Worm (Caenorhabditis elegans) whole organism, mixed stage, embryonic: ENCODE data around the gene F07F6.7.

Source experiments
- M03D4.4 ChIP-seq: sonication (generic microtip); optimal IDR thresholded peaks from 2 replicates; lab custom pipeline; 2017; ENCODE audit warnings: mild to moderate bottlenecking, missing genetic modification characterization, missing compliant biosample characterization
- bed-3 ChIP-seq: fragments of 200-800 bp; sonication (Bioruptor generic); optimal IDR thresholded peaks from 3 replicates; lab custom pipeline; 2018; ENCODE audit warnings: mild to moderate bottlenecking, missing genetic modification characterization, moderate library complexity, missing compliant biosample characterization
- blmp-1 ChIP-seq: fragments of 150-350 bp; optimal IDR thresholded peaks from 2 replicates; lab custom pipeline; 2014; ENCODE audit warnings: missing biosample characterization, missing genetic modification characterization
- ceh-43 ChIP-seq: fragments of 200-800 bp; sonication (Bioruptor generic); optimal IDR thresholded peaks from 2 replicates; lab custom pipeline; 2018; ENCODE audit warnings: mild to moderate bottlenecking, missing genetic modification characterization, moderate library complexity, missing compliant biosample characterization
- ceh-83 ChIP-seq: fragments of 200-800 bp; sonication (Bioruptor generic); optimal IDR thresholded peaks from 2 replicates; lab custom pipeline; 2018; ENCODE audit warnings: mild to moderate bottlenecking, missing genetic modification characterization, missing compliant biosample characterization
- cnd-1 ChIP-seq: fragments of 200-800 bp; sonication (Bioruptor generic); optimal IDR thresholded peaks from 2 replicates; lab custom pipeline; 2018; ENCODE audit warnings: mild to moderate bottlenecking, missing genetic modification characterization, missing compliant biosample characterization
- drap-1 ChIP-seq: fragments of 200-800 bp; sonication (Bioruptor generic); optimal IDR thresholded peaks from 3 replicates; lab custom pipeline; 2018; ENCODE audit warnings: mild to moderate bottlenecking, missing genetic modification characterization, missing compliant biosample characterization
- elt-3 ChIP-seq: fragments of 150-350 bp; optimal IDR thresholded peaks from 2 replicates; lab custom pipeline; 2014; ENCODE audit warnings: missing biosample characterization, missing genetic modification characterization
- flh-1 ChIP-seq: fragments of 200-800 bp; sonication (Bioruptor generic); optimal IDR thresholded peaks from 2 replicates; lab custom pipeline; 2018; ENCODE audit warnings: mild to moderate bottlenecking, missing genetic modification characterization, moderate library complexity, missing compliant biosample characterization
- ham-2 ChIP-seq: fragments of 200-800 bp; sonication (Bioruptor generic); optimal IDR thresholded peaks from 2 replicates; lab custom pipeline; 2018; ENCODE audit warnings: mild to moderate bottlenecking, missing genetic modification characterization, missing compliant biosample characterization
- hlh-1 ChIP-seq: fragments of 150-350 bp; optimal IDR thresholded peaks from 2 replicates; lab custom pipeline; 2014; ENCODE audit warnings: missing biosample characterization, missing genetic modification reagents, missing genetic modification characterization
- lin-13 ChIP-seq: fragments of 150-350 bp; optimal IDR thresholded peaks from 2 replicates; lab custom pipeline; 2014; ENCODE audit warnings: missing biosample characterization, missing genetic modification characterization
- lin-32 ChIP-seq: fragments of 200-800 bp; sonication (Bioruptor generic); optimal IDR thresholded peaks from 2 replicates; lab custom pipeline; 2018; ENCODE audit warnings: mild to moderate bottlenecking, missing genetic modification characterization, missing compliant biosample characterization
- mab-5 ChIP-seq: fragments of 150-350 bp; optimal IDR thresholded peaks from 2 replicates; lab custom pipeline; 2014; ENCODE audit warnings: missing biosample characterization, missing genetic modification characterization
- mls-2 ChIP-seq: sonication (generic microtip); optimal IDR thresholded peaks from 2 replicates; lab custom pipeline; 2016; ENCODE audit warnings: mild to moderate bottlenecking, missing genetic modification characterization, moderate library complexity, missing compliant biosample characterization
- nhr-12 ChIP-seq: fragments of 150-350 bp; optimal IDR thresholded peaks from 2 replicates; lab custom pipeline; 2014; ENCODE audit warnings: missing biosample characterization, missing genetic modification characterization
- nhr-2 ChIP-seq: fragments of 150-350 bp; optimal IDR thresholded peaks from 2 replicates; lab custom pipeline; 2014; ENCODE audit warnings: missing biosample characterization, missing genetic modification characterization
- nhr-237 ChIP-seq: fragments of 150-350 bp; optimal IDR thresholded peaks from 2 replicates; lab custom pipeline; 2014; ENCODE audit warnings: missing biosample characterization, missing genetic modification characterization
- nhr-28 ChIP-seq: fragments of 150-350 bp; optimal IDR thresholded peaks from 2 replicates; lab custom pipeline; 2014; ENCODE audit warnings: missing biosample characterization, missing genetic modification characterization
- nhr-76 ChIP-seq: sonication (generic microtip); optimal IDR thresholded peaks from 2 replicates; lab custom pipeline; 2017; ENCODE audit warnings: missing biosample characterization, missing genetic modification characterization
- pha-4 ChIP-seq: fragments of 150-350 bp; optimal IDR thresholded peaks from 2 replicates; lab custom pipeline; 2018; ENCODE audit warnings: missing biosample characterization, missing genetic modification reagents, missing genetic modification characterization
- sem-2 ChIP-seq: fragments of 200-800 bp; sonication (Bioruptor generic); optimal IDR thresholded peaks from 2 replicates; lab custom pipeline; 2018; ENCODE audit warnings: mild to moderate bottlenecking, missing genetic modification characterization, missing compliant biosample characterization
- snpc-4 ChIP-seq: fragments of 150-350 bp; optimal IDR thresholded peaks from 2 replicates; lab custom pipeline; 2014; ENCODE audit warnings: missing biosample characterization, missing genetic modification characterization
- tbx-8 ChIP-seq: fragments of 200-800 bp; sonication (Bioruptor generic); optimal IDR thresholded peaks from 2 replicates; lab custom pipeline; 2018; ENCODE audit warnings: mild to moderate bottlenecking, missing genetic modification characterization, moderate library complexity, missing compliant biosample characterization
- unc-39 ChIP-seq: fragments of 150-350 bp; optimal IDR thresholded peaks from 2 replicates; lab custom pipeline; 2014; ENCODE audit warnings: missing biosample characterization, missing genetic modification characterization
- unc-62 ChIP-seq: fragments of 150-350 bp; optimal IDR thresholded peaks from 2 replicates; lab custom pipeline; 2014; ENCODE audit warnings: missing biosample characterization, missing genetic modification reagents, missing genetic modification characterization
- zip-8 ChIP-seq: fragments of 150-350 bp; optimal IDR thresholded peaks from 2 replicates; lab custom pipeline; 2014; ENCODE audit warnings: missing biosample characterization, missing genetic modification characterization
- ztf-11 ChIP-seq: fragments of 150-350 bp; optimal IDR thresholded peaks from 2 replicates; lab custom pipeline; 2014; ENCODE audit warnings: missing biosample characterization, missing genetic modification characterization

The F07F6.7 gene

ce11 chrII:5458683-5459410 is 35.2 kb upstream of the F07F6.7 start:
- TF ChIP-seq lin-13 (tag; lab: Kevin White, UChicago) (no peak), blmp-1 (tag; lab: Kevin White, UChicago) (peak; percentile 61)

- TF ChIP-seq ceh-43 (GFP tag; lab: Kevin White, UChicago): no peak
- TF ChIP-seq bed-3 (GFP tag; lab: Kevin White, UChicago): no peak
- no peak for TF ChIP-seq ztf-11
Measured at ce11 chrII:5455650-5456355, 32.1 kb upstream of the F07F6.7 start, which contains the start of gene daz-1. TSS of gene daz-1 (plus strand) at chrII:5456305.

- TF ChIP-seq ceh-43 (GFP tag; lab: Kevin White, UChicago) (no peak), blmp-1 (tag; lab: Kevin White, UChicago) (no peak), drap-1 (no peak), mls-2 (no peak), flh-1 (no peak), mab-5 (tag; lab: Kevin White, UChicago) (no peak), nhr-76 (tag; lab: Kevin White, UChicago) (no peak), bed-3 (GFP tag; lab: Kevin White, UChicago) (no peak), ham-2 (GFP tag; lab: Kevin White, UChicago) (no peak), ceh-83 (GFP tag; lab: Kevin White, UChicago) (no peak), nhr-12 (tag; lab: Kevin White, UChicago) (no peak), nhr-28 (tag; lab: Kevin White, UChicago) (no peak), cnd-1 (tag; lab: Kevin White, UChicago) (no peak), M03D4.4 (tag; lab: Kevin White, UChicago) (no peak), sem-2 (no peak), pha-4 (no peak), zip-8 (tag; lab: Kevin White, UChicago) (no peak)
Measured at ce11 chrII:5453547-5453946, 29.9 kb upstream of the F07F6.7 start, which contains the start of gene dhs-5. TSS of gene dhs-5 (plus strand) at chrII:5453847.

- TF ChIP-seq tbx-8 (GFP tag; lab: Kevin White, UChicago): no peak
- no peak for TF ChIP-seq cnd-1 (tag; lab: Kevin White, UChicago)
- TF ChIP-seq nhr-28 (tag; lab: Kevin White, UChicago): no peak
- no peak for TF ChIP-seq nhr-76 (tag; lab: Kevin White, UChicago)
- TF ChIP-seq pha-4: no peak
- TF ChIP-seq lin-13 (tag; lab: Kevin White, UChicago): no peak
- no peak for TF ChIP-seq nhr-2
- TF ChIP-seq M03D4.4 (tag; lab: Kevin White, UChicago): no peak
- no peak for TF ChIP-seq lin-32
- no peak for TF ChIP-seq drap-1
- TF ChIP-seq unc-39 (tag; lab: Kevin White, UChicago): no peak
- TF ChIP-seq zip-8 (tag; lab: Kevin White, UChicago): no peak
- TF ChIP-seq elt-3 (tag; lab: Kevin White, UChicago): no peak
- TF ChIP-seq ceh-43 (GFP tag; lab: Kevin White, UChicago): no peak
- TF ChIP-seq nhr-237: no peak
- no peak for TF ChIP-seq unc-62
- no peak for TF ChIP-seq mls-2
- TF ChIP-seq snpc-4: no peak
- TF ChIP-seq, all 35 proteins: peak for 0
Measured at ce11 chrII:5451278-5451677, 27.6 kb upstream of the F07F6.7 start.

ce11 chrII:5449620-5450019 is 26.0 kb upstream of the F07F6.7 start:
- TF ChIP-seq nhr-76 (tag; lab: Kevin White, UChicago) (no peak), snpc-4 (no peak)
- TF ChIP-seq, all 35 proteins: peak for 0

ce11 chrII:5449219-5449618 is 25.6 kb upstream of the F07F6.7 start:
- TF ChIP-seq hlh-1 (tag; lab: Kevin White, UChicago) (peak; percentile 87), unc-62 (peak; percentile 8), ceh-43 (GFP tag; lab: Kevin White, UChicago) (no peak), ztf-11 (no peak)
